Worm (Caenorhabditis elegans) whole organism, L3 larva: Measurements from ENCODE around the gene ttr-45.

ENCODE experiments used
- R02D3.7 ChIP-seq: fragments of 150-350 bp; optimal IDR thresholded peaks from 2 replicates; lab custom pipeline; 2014; ENCODE audit warnings: missing biosample characterization, missing genetic modification characterization
- ZK546.5 ChIP-seq: sonication (generic microtip); optimal IDR thresholded peaks from 2 replicates; lab custom pipeline; 2017; ENCODE audit warnings: missing biosample characterization, missing genetic modification characterization
- aly-2 ChIP-seq: fragments of 150-350 bp; optimal IDR thresholded peaks from 2 replicates; lab custom pipeline; 2014; ENCODE audit warnings: missing biosample characterization, missing genetic modification characterization
- ama-1 ChIP-seq: fragments of 150-350 bp; optimal IDR thresholded peaks from 2 replicates; lab custom pipeline; 2018
- ceh-16 ChIP-seq: sonication (generic microtip); optimal IDR thresholded peaks from 2 replicates; lab custom pipeline; 2017; ENCODE audit warnings: missing biosample characterization, missing genetic modification characterization
- ceh-28 ChIP-seq: fragments of 150-350 bp; optimal IDR thresholded peaks from 2 replicates; lab custom pipeline; 2014; ENCODE audit warnings: missing biosample characterization, missing genetic modification reagents, missing genetic modification characterization
- ceh-82 ChIP-seq: fragments of 150-350 bp; optimal IDR thresholded peaks from 2 replicates; lab custom pipeline; 2014; ENCODE audit warnings: missing biosample characterization, missing genetic modification characterization
- ceh-9 ChIP-seq: sonication (generic microtip); optimal IDR thresholded peaks from 2 replicates; lab custom pipeline; 2018; ENCODE audit warnings: missing biosample characterization, missing genetic modification characterization
- daf-12 ChIP-seq: fragments of 150-350 bp; optimal IDR thresholded peaks from 2 replicates; lab custom pipeline; 2014; ENCODE audit warnings: missing biosample characterization, missing genetic modification reagents, missing genetic modification characterization
- egl-27 ChIP-seq: sonication (generic microtip); optimal IDR thresholded peaks from 4 replicates; lab custom pipeline; 2017; ENCODE audit warnings: missing biosample characterization, missing genetic modification reagents, missing genetic modification characterization
- egl-5 ChIP-seq: fragments of 150-350 bp; optimal IDR thresholded peaks from 2 replicates; lab custom pipeline; 2017; ENCODE audit warnings: missing biosample characterization, missing genetic modification reagents, missing genetic modification characterization, inconsistent platforms
- elt-1 ChIP-seq: fragments of 150-350 bp; optimal IDR thresholded peaks from 2 replicates; lab custom pipeline; 2014; ENCODE audit warnings: missing biosample characterization, missing genetic modification characterization
- elt-2 ChIP-seq: sonication (generic microtip); optimal IDR thresholded peaks from 2 replicates; lab custom pipeline; 2016; ENCODE audit warnings: missing genetic modification reagents, mild to moderate bottlenecking, missing genetic modification characterization, missing compliant biosample characterization
- elt-3 ChIP-seq, 3 experiments: fragments of 150-350 bp in 1 of 3; sonication (generic microtip) in 2 of 3; optimal IDR thresholded peaks; 2 replicates in 2 of 3; 4 replicates in 1 of 3; lab custom pipeline; 2014 to 2017; ENCODE audit warnings: missing biosample characterization in 3 of 3, missing genetic modification characterization in 3 of 3
- eor-1 ChIP-seq, 2 experiments: fragments of 150-350 bp; optimal IDR thresholded peaks; 2 replicates each; lab custom pipeline; 2014 to 2018; ENCODE audit warnings: missing biosample characterization in 2 of 2, missing genetic modification characterization in 2 of 2
- fkh-10 ChIP-seq: sonication (generic microtip); optimal IDR thresholded peaks from 2 replicates; lab custom pipeline; 2017; ENCODE audit warnings: missing biosample characterization, missing genetic modification reagents, missing genetic modification characterization
- fkh-2 ChIP-seq: fragments of 150-350 bp; optimal IDR thresholded peaks from 2 replicates; lab custom pipeline; 2014; ENCODE audit warnings: missing biosample characterization, missing genetic modification reagents, missing genetic modification characterization
- fos-1 ChIP-seq: fragments of 150-350 bp; optimal IDR thresholded peaks from 2 replicates; lab custom pipeline; 2014; ENCODE audit warnings: missing biosample characterization, missing genetic modification characterization
- hmg-11 ChIP-seq: sonication (generic microtip); optimal IDR thresholded peaks from 2 replicates; lab custom pipeline; 2016; ENCODE audit warnings: missing genetic modification characterization, missing compliant biosample characterization
- jun-1 ChIP-seq: fragments of 150-350 bp; optimal IDR thresholded peaks from 2 replicates; lab custom pipeline; 2014; ENCODE audit warnings: missing biosample characterization, missing genetic modification reagents, missing genetic modification characterization
- lin-15B ChIP-seq: fragments of 150-350 bp; optimal IDR thresholded peaks from 2 replicates; lab custom pipeline; 2014; ENCODE audit warnings: missing biosample characterization, missing genetic modification characterization
- lin-39 ChIP-seq: fragments of 150-350 bp; optimal IDR thresholded peaks from 2 replicates; lab custom pipeline; 2018; ENCODE audit warnings: missing biosample characterization, missing genetic modification reagents, missing genetic modification characterization
- lsy-12 ChIP-seq: sonication (generic microtip); optimal IDR thresholded peaks from 2 replicates; lab custom pipeline; 2016; ENCODE audit warnings: mild to moderate bottlenecking, missing genetic modification characterization, missing compliant biosample characterization
- mdl-1 ChIP-seq: fragments of 150-350 bp; optimal IDR thresholded peaks from 2 replicates; lab custom pipeline; 2014; ENCODE audit warnings: missing biosample characterization, missing genetic modification characterization
- mml-1 ChIP-seq: fragments of 150-350 bp; sonication (generic microtip); optimal IDR thresholded peaks from 3 replicates; lab custom pipeline; 2014; ENCODE audit warnings: missing biosample characterization, missing genetic modification characterization
- nfya-1 ChIP-seq: sonication (generic microtip); optimal IDR thresholded peaks from 2 replicates; lab custom pipeline; 2017; ENCODE audit warnings: missing genetic modification characterization, mild to moderate bottlenecking, missing compliant biosample characterization, antibody characterized with exemption, moderate library complexity; ENCODE audit not compliant: insufficient read depth
- nhr-11 ChIP-seq: fragments of 150-350 bp; optimal IDR thresholded peaks from 2 replicates; lab custom pipeline; 2014; ENCODE audit warnings: missing biosample characterization, missing genetic modification characterization
- nhr-12 ChIP-seq: fragments of 150-350 bp; optimal IDR thresholded peaks from 2 replicates; lab custom pipeline; 2014; ENCODE audit warnings: missing biosample characterization, missing genetic modification characterization
- nhr-23 ChIP-seq: fragments of 150-350 bp; optimal IDR thresholded peaks from 2 replicates; lab custom pipeline; 2014; ENCODE audit warnings: missing biosample characterization, missing genetic modification reagents, missing genetic modification characterization
- nhr-237 ChIP-seq: fragments of 150-350 bp; optimal IDR thresholded peaks from 2 replicates; lab custom pipeline; 2014; ENCODE audit warnings: missing biosample characterization, missing genetic modification characterization
- nhr-25 ChIP-seq: sonication (generic microtip); optimal IDR thresholded peaks from 2 replicates; lab custom pipeline; 2017; ENCODE audit warnings: missing biosample characterization, missing genetic modification characterization
- nhr-28 ChIP-seq: fragments of 150-350 bp; optimal IDR thresholded peaks from 2 replicates; lab custom pipeline; 2014; ENCODE audit warnings: missing biosample characterization, missing genetic modification characterization
- nhr-43 ChIP-seq: sonication (generic microtip); optimal IDR thresholded peaks from 2 replicates; lab custom pipeline; 2016; ENCODE audit warnings: mild to moderate bottlenecking, missing genetic modification characterization, missing compliant biosample characterization; ENCODE audit not compliant: poor library complexity, severe bottlenecking
- nhr-67 ChIP-seq: fragments of 150-350 bp; optimal IDR thresholded peaks from 2 replicates; lab custom pipeline; 2014; ENCODE audit warnings: missing biosample characterization, missing genetic modification characterization
- nhr-76 ChIP-seq: fragments of 150-350 bp; sonication (generic microtip); optimal IDR thresholded peaks from 5 replicates; lab custom pipeline; 2014; ENCODE audit warnings: missing biosample characterization, missing genetic modification characterization
- nhr-77 ChIP-seq: fragments of 150-350 bp; optimal IDR thresholded peaks from 2 replicates; lab custom pipeline; 2014; ENCODE audit warnings: missing biosample characterization, missing genetic modification characterization
- pha-4 ChIP-seq: fragments of 150-350 bp; optimal IDR thresholded peaks from 2 replicates; lab custom pipeline; 2014; ENCODE audit warnings: missing biosample characterization, missing genetic modification reagents, missing genetic modification characterization
- pqm-1 ChIP-seq: fragments of 150-350 bp; optimal IDR thresholded peaks from 2 replicates; lab custom pipeline; 2017; ENCODE audit warnings: missing biosample characterization, missing genetic modification characterization, inconsistent platforms
- sea-2 ChIP-seq: fragments of 150-350 bp; sonication (generic microtip); optimal IDR thresholded peaks from 4 replicates; lab custom pipeline; 2014; ENCODE audit warnings: missing biosample characterization, missing genetic modification reagents, missing genetic modification characterization
- skn-1 ChIP-seq: fragments of 150-350 bp; optimal IDR thresholded peaks from 2 replicates; lab custom pipeline; 2014; ENCODE audit warnings: missing biosample characterization, missing genetic modification characterization
- snpc-4 ChIP-seq: fragments of 150-350 bp; optimal IDR thresholded peaks from 2 replicates; lab custom pipeline; 2014; ENCODE audit warnings: missing biosample characterization, missing genetic modification characterization
- tbx-2 ChIP-seq: sonication (generic microtip); optimal IDR thresholded peaks from 2 replicates; lab custom pipeline; 2016; ENCODE audit warnings: mild to moderate bottlenecking, missing genetic modification characterization, missing compliant biosample characterization
- unc-39 ChIP-seq: sonication (generic microtip); optimal IDR thresholded peaks from 4 replicates; lab custom pipeline; 2017; ENCODE audit warnings: missing biosample characterization, missing genetic modification characterization
- unc-62 ChIP-seq: fragments of 150-350 bp; sonication (generic microtip); optimal IDR thresholded peaks from 4 replicates; lab custom pipeline; 2014; ENCODE audit warnings: missing biosample characterization, missing genetic modification reagents, missing genetic modification characterization
- zag-1 ChIP-seq: fragments of 150-350 bp; optimal IDR thresholded peaks from 2 replicates; lab custom pipeline; 2014; ENCODE audit warnings: missing biosample characterization, missing genetic modification characterization
- ztf-11 ChIP-seq: fragments of 150-350 bp; optimal IDR thresholded peaks from 2 replicates; lab custom pipeline; 2014; ENCODE audit warnings: missing biosample characterization, missing genetic modification characterization
- ztf-4 ChIP-seq: fragments of 150-350 bp; optimal IDR thresholded peaks from 2 replicates; lab custom pipeline; 2014; ENCODE audit warnings: missing biosample characterization, missing genetic modification characterization

ttr-45 gene

DNA sequence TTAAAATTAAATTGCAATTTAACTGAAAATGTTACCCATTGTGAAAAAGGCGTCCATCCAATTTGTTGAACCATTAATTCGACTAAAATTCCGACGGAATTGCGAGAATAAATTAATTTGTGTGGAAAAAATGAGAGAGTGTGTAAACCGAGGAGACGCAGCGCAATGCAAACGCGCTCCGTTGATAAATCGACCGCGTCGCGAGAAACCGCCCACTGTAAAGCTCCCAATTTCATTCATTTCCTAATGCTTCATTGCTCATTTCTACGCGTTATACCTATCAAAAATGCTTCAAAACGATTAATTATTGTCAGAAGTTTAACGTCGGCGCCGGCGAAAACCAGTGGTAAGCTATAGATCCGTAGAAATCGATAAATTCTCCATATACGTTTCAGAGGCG is 43.7 kb downstream of the ttr-45 start, which contains the start of the genes Y67H2A.2 and micu-1:
TSS of gene Y67H2A.2 (minus strand) at position 74 of the 400 bp plus-strand sequence.
TSS of gene micu-1 (plus strand) at position 181 of the 400 bp plus-strand sequence.
- TF ChIP-seq mdl-1 (tag; lab: Kevin White, UChicago) (no peak), pqm-1 (tag; lab: Kevin White, UChicago) (peak; percentile 20), aly-2 (tag; lab: Kevin White, UChicago) (no peak), nhr-237 (tag; lab: Kevin White, UChicago) (no peak), nhr-23 (tag; lab: Kevin White, UChicago) (peak; percentile 61), egl-5 (tag; lab: Kevin White, UChicago) (peak; percentile 68), ZK546.5 (no peak), daf-12 (no peak), R02D3.7 (peak; percentile 35), lsy-12 (tag; lab: Kevin White, UChicago) (no peak), nfya-1 (tag; lab: Kevin White, UChicago) (peak; percentile 80), ztf-4 (tag; lab: Kevin White, UChicago) (no peak), ceh-9 (tag; lab: Kevin White, UChicago) (no peak), nhr-28 (tag; lab: Kevin White, UChicago) (no peak), nhr-43 (tag; lab: Kevin White, UChicago) (no peak), ztf-11 (tag; lab: Kevin White, UChicago) (no peak), ama-1 (lab: Kevin White, UChicago) (peak; percentile 15), elt-2 (tag; lab: Kevin White, UChicago) (peak; percentile 35), sea-2 (GFP tag; lab: Kevin White, UChicago) (no peak), elt-1 (tag; lab: Kevin White, UChicago) (no peak), elt-3 (tag; optimal IDR thresholded peaks at IDR 0.05; lab: Kevin White, UChicago) (no peak), nhr-25 (peak; percentile 60), unc-62 (GFP tag; lab: Kevin White, UChicago) (no peak), fkh-2 (tag; lab: Kevin White, UChicago) (no peak), skn-1 (tag; lab: Kevin White, UChicago) (no peak), nhr-76 (tag; lab: Kevin White, UChicago) (no peak), pha-4 (peak; percentile 64), nhr-77 (tag; lab: Kevin White, UChicago) (no peak), lin-15B (tag; lab: Kevin White, UChicago) (peak; percentile 90), ceh-82 (tag; lab: Kevin White, UChicago) (no peak), snpc-4 (peak; percentile 58), nhr-12 (tag; lab: Kevin White, UChicago) (no peak), egl-27 (no peak), jun-1 (tag; lab: Kevin White, UChicago) (no peak), fos-1 (no peak), tbx-2 (tag; lab: Kevin White, UChicago) (no peak), mml-1 (tag; lab: Kevin White, UChicago) (no peak), unc-39 (no peak), zag-1 (tag; lab: Kevin White, UChicago) (no peak), lin-39 (tag; lab: Kevin White, UChicago) (peak; percentile 69), nhr-67 (tag; lab: Kevin White, UChicago) (no peak), nhr-11 (no peak), eor-1 (tag; optimal IDR thresholded peaks at IDR 0.05; lab: Kevin White, UChicago) (no peak), ceh-16 (tag; lab: Kevin White, UChicago) (no peak), fkh-10 (GFP tag; lab: Kevin White, UChicago) (peak; percentile 64), hmg-11 (peak; percentile 71), ceh-28 (tag; lab: Kevin White, UChicago) (peak; percentile 29)
- TF ChIP-seq, all 47 proteins: peak for 15
